Fruit fly (Drosophila melanogaster) whole organism, wandering third instar larva: ENCODE data around the gene EMC3.

ENCODE experiments used
- CG32264 ChIP-seq: fragments of 200-800 bp; sonication (Bioruptor generic); optimal IDR thresholded peaks from 2 replicates; lab custom pipeline; 2016; ENCODE audit warnings: missing biosample characterization, missing genetic modification characterization
- CG9705 ChIP-seq: fragments of 200-800 bp; sonication (Bioruptor generic); optimal IDR thresholded peaks from 2 replicates; lab custom pipeline; 2018; ENCODE audit warnings: missing biosample characterization, mild to moderate bottlenecking, missing genetic modification characterization
- CrebA ChIP-seq: fragments of 200-800 bp; sonication (Bioruptor generic); optimal IDR thresholded peaks from 2 replicates; lab custom pipeline; 2016; ENCODE audit warnings: missing biosample characterization, mild to moderate bottlenecking, missing genetic modification characterization, borderline replicate concordance
- Dif ChIP-seq: fragments of 200-275, 200-300 bp; sonication (Bioruptor generic); optimal IDR thresholded peaks from 2 replicates; lab custom pipeline; 2018; ENCODE audit warnings: missing biosample characterization, missing genetic modification characterization; ENCODE audit not compliant: partially characterized antibody
- HLH106 ChIP-seq: fragments of 200-800 bp; optimal IDR thresholded peaks from 3 replicates; lab custom pipeline; 2019; ENCODE audit warnings: missing biosample characterization, mild to moderate bottlenecking, missing genetic modification characterization, moderate library complexity
- Hnf4 ChIP-seq: fragments of 200-800 bp; sonication (Bioruptor generic); optimal IDR thresholded peaks from 2 replicates; lab custom pipeline; 2016; ENCODE audit warnings: missing biosample characterization, mild to moderate bottlenecking, missing genetic modification characterization
- Hr78 ChIP-seq: fragments of >200 bp; optimal IDR thresholded peaks from 2 replicates; lab custom pipeline; 2017; ENCODE audit warnings: missing biosample characterization, missing genetic modification characterization
- Hr83 ChIP-seq: fragments of 200-300 bp; sonication (Bioruptor generic); optimal IDR thresholded peaks from 2 replicates; lab custom pipeline; 2016; ENCODE audit warnings: missing biosample characterization, mild to moderate bottlenecking, missing genetic modification characterization, moderate library complexity; ENCODE audit not compliant: poor library complexity, severe bottlenecking
- Jra ChIP-seq: sonication (Bioruptor generic); optimal IDR thresholded peaks from 2 replicates; lab custom pipeline; 2016; ENCODE audit warnings: missing biosample characterization, missing genetic modification characterization
- Mio ChIP-seq: sonication (Bioruptor generic); optimal IDR thresholded peaks from 2 replicates; lab custom pipeline; 2016; ENCODE audit warnings: missing biosample characterization, missing genetic modification characterization
- Myc ChIP-seq: fragments of >200 bp; optimal IDR thresholded peaks from 2 replicates; lab custom pipeline; 2017
- OdsH ChIP-seq: fragments of 200-800 bp; sonication (Bioruptor generic); optimal IDR thresholded peaks from 2 replicates; lab custom pipeline; 2016; ENCODE audit warnings: missing biosample characterization, mild to moderate bottlenecking, missing genetic modification characterization
- Rel ChIP-seq, 2 experiments: fragments of 200-800 bp; sonication (Bioruptor generic) in 1 of 2; optimal IDR thresholded peaks; 2 replicates in 1 of 2; 3 replicates in 1 of 2; lab custom pipeline; 2016 to 2019; ENCODE audit warnings: mild to moderate bottlenecking in 2 of 2, missing biosample characterization in 2 of 2, missing genetic modification characterization in 2 of 2, moderate library complexity in 1 of 2
- Vsx2 ChIP-seq: fragments of 200-300, 225-300 bp; sonication (Bioruptor generic); optimal IDR thresholded peaks from 2 replicates; lab custom pipeline; 2018; ENCODE audit warnings: missing biosample characterization, missing genetic modification characterization; ENCODE audit not compliant: partially characterized antibody
- br ChIP-seq: fragments of 200-800 bp; sonication (Bioruptor generic); optimal IDR thresholded peaks from 2 replicates; lab custom pipeline; 2016; ENCODE audit warnings: missing biosample characterization, missing genetic modification characterization
- brk ChIP-seq: fragments of 200-800 bp; sonication (Bioruptor generic); optimal IDR thresholded peaks from 2 replicates; lab custom pipeline; 2016; ENCODE audit warnings: missing biosample characterization, mild to moderate bottlenecking, missing genetic modification characterization
- dmrt93B ChIP-seq: fragments of 200-800 bp; sonication (Bioruptor generic); optimal IDR thresholded peaks from 2 replicates; lab custom pipeline; 2018; ENCODE audit warnings: missing biosample characterization, mild to moderate bottlenecking, missing genetic modification characterization
- dsf ChIP-seq: sonication (Bioruptor generic); optimal IDR thresholded peaks from 2 replicates; lab custom pipeline; 2016; ENCODE audit warnings: missing biosample characterization, missing genetic modification characterization, borderline replicate concordance
- foxo ChIP-seq, 2 experiments: fragments of 200-800 bp; sonication (Bioruptor generic); optimal IDR thresholded peaks; 2 replicates in 1 of 2; 3 replicates in 1 of 2; lab custom pipeline; 2016 to 2017; ENCODE audit warnings: missing biosample characterization in 2 of 2, missing genetic modification characterization in 2 of 2
- h ChIP-seq: fragments of 200-800 bp; sonication (Bioruptor generic); optimal IDR thresholded peaks from 3 replicates; lab custom pipeline; 2016; ENCODE audit warnings: missing biosample characterization, mild to moderate bottlenecking, missing genetic modification characterization
- jim ChIP-seq: fragments of 175-275, 200-325 bp; sonication (Bioruptor generic); optimal IDR thresholded peaks from 2 replicates; lab custom pipeline; 2016; ENCODE audit warnings: missing biosample characterization, mild to moderate bottlenecking, missing genetic modification characterization
- lola ChIP-seq: fragments of >200 bp; optimal IDR thresholded peaks from 2 replicates; lab custom pipeline; 2017; ENCODE audit warnings: missing biosample characterization, missing genetic modification characterization
- pan ChIP-seq: fragments of >200 bp; optimal IDR thresholded peaks from 2 replicates; lab custom pipeline; 2017
- psq ChIP-seq: fragments of 200-800 bp; sonication (Bioruptor generic); optimal IDR thresholded peaks from 3 replicates; lab custom pipeline; 2017; ENCODE audit warnings: missing biosample characterization, mild to moderate bottlenecking, missing genetic modification characterization, moderate library complexity
- rgr ChIP-seq: fragments of 200-800 bp; sonication (Bioruptor generic); optimal IDR thresholded peaks from 3 replicates; lab custom pipeline; 2016; ENCODE audit warnings: missing biosample characterization, mild to moderate bottlenecking, missing genetic modification characterization
- sage ChIP-seq: fragments of 200-800 bp; sonication (Bioruptor generic); optimal IDR thresholded peaks from 2 replicates; lab custom pipeline; 2016; ENCODE audit warnings: missing biosample characterization, mild to moderate bottlenecking, missing genetic modification characterization
- sv ChIP-seq: fragments of 200-800 bp; sonication (Bioruptor generic); optimal IDR thresholded peaks from 3 replicates; lab custom pipeline; 2016; ENCODE audit warnings: missing biosample characterization, missing genetic modification characterization
- tai ChIP-seq: sonication (Bioruptor generic); optimal IDR thresholded peaks from 2 replicates; lab custom pipeline; 2016; ENCODE audit warnings: missing biosample characterization, missing genetic modification characterization
- usp ChIP-seq: fragments of >200 bp; optimal IDR thresholded peaks from 2 replicates; lab custom pipeline; 2017; ENCODE audit warnings: missing biosample characterization, missing genetic modification characterization
- woc ChIP-seq: sonication (Bioruptor generic); optimal IDR thresholded peaks from 2 replicates; lab custom pipeline; 2016; ENCODE audit warnings: missing biosample characterization, mild to moderate bottlenecking, missing genetic modification characterization

The EMC3 gene

dm6 chr2L:10729955-10730354 is 2.3 kb downstream of the EMC3 start, which contains the start of gene CG17118:
TSS of gene CG17118 (plus strand) at chr2L:10730255.
- TF ChIP-seq dsf (GFP tag; lab: Kevin White, UChicago) (no peak), usp (no peak), rgr (no peak), CG32264 (GFP tag; lab: Kevin White, UChicago) (no peak), Hr83 (no peak), Myc (no peak), tai (GFP tag; lab: Kevin White, UChicago) (no peak), Rel (GFP tag; optimal IDR thresholded peaks at IDR 0.05; lab: Kevin White, UChicago) (no peak), Rel (tag; optimal IDR thresholded peaks at IDR 0.05; lab: Kevin White, UChicago) (no peak), psq (GFP tag; lab: Kevin White, UChicago) (no peak), Hnf4 (GFP tag; lab: Kevin White, UChicago) (no peak), br (GFP tag; lab: Kevin White, UChicago) (no peak)

DNA sequence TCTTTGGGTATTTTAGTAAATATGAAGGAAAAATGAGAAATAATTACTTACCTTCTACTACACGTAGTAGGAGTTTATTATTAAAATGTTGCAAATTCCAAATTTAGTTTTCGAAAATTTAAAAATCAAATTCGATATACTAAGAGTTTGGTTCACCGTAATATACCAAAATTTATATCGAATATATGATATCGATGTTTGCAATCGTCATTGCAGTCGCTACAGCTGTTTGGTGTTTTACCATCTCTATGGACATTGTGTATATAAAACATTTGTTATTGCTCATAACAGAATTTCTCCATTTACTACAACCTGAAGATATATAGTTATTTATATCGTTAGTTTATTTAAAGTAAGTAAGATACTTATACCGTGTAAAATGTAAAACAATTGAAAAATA is 3.5 kb downstream of the EMC3 start, which contains the start of gene CG6443:
TSS of gene CG6443 (plus strand) at position 228 of the 400 bp plus-strand sequence.
- TF ChIP-seq sage (GFP tag; lab: Kevin White, UChicago) (peak; percentile 50), Hr83 (no peak)

- TF ChIP-seq pan (lab: Kevin White, UChicago) (no peak), Hr83 (no peak), OdsH (GFP tag; lab: Kevin White, UChicago) (no peak), CG9705 (GFP tag; lab: Kevin White, UChicago) (no peak), HLH106 (no peak), Jra (GFP tag; lab: Kevin White, UChicago) (no peak), Mio (GFP tag; lab: Kevin White, UChicago) (no peak), rgr (no peak), h (no peak), jim (no peak), brk (GFP tag; lab: Kevin White, UChicago) (no peak), Hr78 (GFP tag; lab: Kevin White, UChicago) (no peak), CG32264 (GFP tag; lab: Kevin White, UChicago) (no peak), CrebA (GFP tag; lab: Kevin White, UChicago) (no peak), Dif (no peak), Hnf4 (GFP tag; lab: Kevin White, UChicago) (no peak), dsf (GFP tag; lab: Kevin White, UChicago) (no peak)
These were observed 8.3 kb downstream of the EMC3 start, which contains the start of gene CG6431 for dm6 chr2L:10723903-10724302. TSS of gene CG6431 (plus strand) at chr2L:10724203.

- TF ChIP-seq dsf (GFP tag; lab: Kevin White, UChicago) (no peak), lola (no peak), Vsx2 (no peak), Mio (GFP tag; lab: Kevin White, UChicago) (no peak)
These were observed 10.7 kb downstream of the EMC3 start for dm6 chr2L:10721535-10721934.

- TF ChIP-seq sage (GFP tag; lab: Kevin White, UChicago): no peak
- TF ChIP-seq Jra (GFP tag; lab: Kevin White, UChicago): no peak
These were observed 21.0 kb downstream of the EMC3 start for dm6 chr2L:10711221-10711620.

DNA sequence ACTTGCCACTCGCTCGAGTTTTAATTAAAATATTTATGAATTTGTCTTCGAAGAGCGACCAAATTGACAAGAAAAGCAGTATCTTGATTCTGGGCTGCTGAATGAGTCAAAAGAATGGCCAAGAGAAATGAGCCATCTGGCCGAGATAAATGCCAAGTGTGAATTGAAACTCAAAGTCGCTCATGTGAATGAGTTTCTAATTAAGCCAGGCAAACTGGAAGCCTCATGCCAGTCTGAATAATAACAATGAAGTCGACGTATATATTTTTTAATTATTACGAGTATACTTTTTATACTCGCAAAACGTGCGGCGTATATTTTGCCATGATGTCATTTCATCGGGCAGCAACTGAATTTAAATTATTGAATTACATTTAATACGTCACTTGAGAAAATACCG is 22.9 kb downstream of the EMC3 start, which contains the start of gene Lip2:
TSS of gene Lip2 (minus strand) at position 101 of the 400 bp plus-strand sequence.
- no peak for TF ChIP-seq br (GFP tag; lab: Kevin White, UChicago)
- TF ChIP-seq woc (GFP tag; lab: Kevin White, UChicago): no peak
- no peak for TF ChIP-seq dmrt93B (GFP tag; lab: Kevin White, UChicago)
- TF ChIP-seq sv (GFP tag; lab: Kevin White, UChicago): no peak
- TF ChIP-seq foxo (GFP tag; optimal IDR thresholded peaks at IDR 0.05; lab: Kevin White, UChicago): no peak
- no peak for TF ChIP-seq pan (lab: Kevin White, UChicago)
- no peak for TF ChIP-seq Myc
- no peak for TF ChIP-seq sage (GFP tag; lab: Kevin White, UChicago)
- TF ChIP-seq rgr: no peak
- no peak for TF ChIP-seq brk (GFP tag; lab: Kevin White, UChicago)
- TF ChIP-seq jim: no peak
- no peak for TF ChIP-seq h
- TF ChIP-seq Hnf4 (GFP tag; lab: Kevin White, UChicago): no peak
- TF ChIP-seq CG9705 (GFP tag; lab: Kevin White, UChicago): no peak
- TF ChIP-seq Vsx2: no peak
- no peak for TF ChIP-seq dsf (GFP tag; lab: Kevin White, UChicago)
- no peak for TF ChIP-seq tai (GFP tag; lab: Kevin White, UChicago)
- TF ChIP-seq psq (GFP tag; lab: Kevin White, UChicago): no peak
